Worm (Caenorhabditis elegans) whole organism, mixed stage, embryonic: ENCODE measurements around the gene cpr-9.

ENCODE experiments used
- blmp-1 ChIP-seq: fragments of 150-350 bp; optimal IDR thresholded peaks from 2 replicates; lab custom pipeline; 2014; ENCODE audit warnings: missing biosample characterization, missing genetic modification characterization
- ces-1 ChIP-seq: fragments of 150-350 bp; optimal IDR thresholded peaks from 2 replicates; lab custom pipeline; 2014; ENCODE audit warnings: missing biosample characterization, missing genetic modification reagents, missing genetic modification characterization
- elt-3 ChIP-seq: fragments of 150-350 bp; optimal IDR thresholded peaks from 2 replicates; lab custom pipeline; 2014; ENCODE audit warnings: missing biosample characterization, missing genetic modification characterization
- ham-2 ChIP-seq: fragments of 200-800 bp; sonication (Bioruptor generic); optimal IDR thresholded peaks from 2 replicates; lab custom pipeline; 2018; ENCODE audit warnings: mild to moderate bottlenecking, missing genetic modification characterization, missing compliant biosample characterization
- nhr-28 ChIP-seq: fragments of 150-350 bp; optimal IDR thresholded peaks from 2 replicates; lab custom pipeline; 2014; ENCODE audit warnings: missing biosample characterization, missing genetic modification characterization
- pha-4 ChIP-seq: fragments of 150-350 bp; optimal IDR thresholded peaks from 2 replicates; lab custom pipeline; 2018; ENCODE audit warnings: missing biosample characterization, missing genetic modification reagents, missing genetic modification characterization
- snpc-4 ChIP-seq: fragments of 150-350 bp; optimal IDR thresholded peaks from 2 replicates; lab custom pipeline; 2014; ENCODE audit warnings: missing biosample characterization, missing genetic modification characterization

DNA sequence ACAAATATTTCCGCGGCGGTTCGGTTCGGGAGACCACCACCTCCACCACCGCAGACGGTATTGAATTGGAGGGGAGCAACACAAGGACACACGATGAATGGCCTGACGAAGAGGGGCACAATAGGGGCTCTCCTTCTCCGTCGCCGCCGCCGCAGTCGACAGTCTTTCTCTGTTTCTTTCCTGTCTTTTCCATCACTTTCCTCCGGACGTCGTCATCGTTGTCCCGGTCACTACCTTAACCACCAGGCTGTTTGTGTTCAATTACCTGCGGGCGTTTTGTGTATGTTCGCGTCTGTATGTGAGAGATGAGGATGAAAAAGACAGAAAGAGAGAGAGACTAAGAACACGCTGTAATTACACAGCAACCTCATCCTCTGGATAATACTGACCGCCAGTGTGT is 36.9 kb downstream of the cpr-9 start:
- TF ChIP-seq nhr-28 (tag; lab: Kevin White, UChicago), result no peak
- TF ChIP-seq snpc-4 (tag; lab: Kevin White, UChicago), result no peak
- no peak for TF ChIP-seq ces-1 (GFP tag; lab: Kevin White, UChicago)
- no peak for TF ChIP-seq pha-4 (tag; lab: Kevin White, UChicago)
- TF ChIP-seq blmp-1 (tag; lab: Kevin White, UChicago), result no peak
- no peak for TF ChIP-seq elt-3
- TF ChIP-seq ham-2 (GFP tag; lab: Kevin White, UChicago), result no peak
